Worm (Caenorhabditis elegans) whole organism, L3 larva: ENCODE results near the gene srx-82.

Experiments used
- aly-2 ChIP-seq: fragments of 150-350 bp; optimal IDR thresholded peaks from 2 replicates; lab custom pipeline; 2014; ENCODE audit warnings: missing biosample characterization, missing genetic modification characterization
- egl-27 ChIP-seq: sonication (generic microtip); optimal IDR thresholded peaks from 4 replicates; lab custom pipeline; 2017; ENCODE audit warnings: missing biosample characterization, missing genetic modification reagents, missing genetic modification characterization
- elt-2 ChIP-seq: sonication (generic microtip); optimal IDR thresholded peaks from 2 replicates; lab custom pipeline; 2016; ENCODE audit warnings: missing genetic modification reagents, mild to moderate bottlenecking, missing genetic modification characterization, missing compliant biosample characterization
- fos-1 ChIP-seq: fragments of 150-350 bp; optimal IDR thresholded peaks from 2 replicates; lab custom pipeline; 2014; ENCODE audit warnings: missing biosample characterization, missing genetic modification characterization
- jun-1 ChIP-seq: fragments of 150-350 bp; optimal IDR thresholded peaks from 2 replicates; lab custom pipeline; 2014; ENCODE audit warnings: missing biosample characterization, missing genetic modification reagents, missing genetic modification characterization
- nhr-12 ChIP-seq: fragments of 150-350 bp; optimal IDR thresholded peaks from 2 replicates; lab custom pipeline; 2014; ENCODE audit warnings: missing biosample characterization, missing genetic modification characterization
- nhr-25 ChIP-seq: sonication (generic microtip); optimal IDR thresholded peaks from 2 replicates; lab custom pipeline; 2017; ENCODE audit warnings: missing biosample characterization, missing genetic modification characterization
- pha-4 ChIP-seq: fragments of 150-350 bp; optimal IDR thresholded peaks from 2 replicates; lab custom pipeline; 2014; ENCODE audit warnings: missing biosample characterization, missing genetic modification reagents, missing genetic modification characterization
- sea-2 ChIP-seq: fragments of 150-350 bp; sonication (generic microtip); optimal IDR thresholded peaks from 4 replicates; lab custom pipeline; 2014; ENCODE audit warnings: missing biosample characterization, missing genetic modification reagents, missing genetic modification characterization
- unc-62 ChIP-seq: fragments of 150-350 bp; sonication (generic microtip); optimal IDR thresholded peaks from 4 replicates; lab custom pipeline; 2014; ENCODE audit warnings: missing biosample characterization, missing genetic modification reagents, missing genetic modification characterization
- ztf-11 ChIP-seq: fragments of 150-350 bp; optimal IDR thresholded peaks from 2 replicates; lab custom pipeline; 2014; ENCODE audit warnings: missing biosample characterization, missing genetic modification characterization

- TF ChIP-seq sea-2 (GFP tag; lab: Kevin White, UChicago) (no peak), egl-27 (tag; lab: Kevin White, UChicago) (no peak), nhr-12 (tag; lab: Kevin White, UChicago) (no peak), unc-62 (no peak), elt-2 (tag; lab: Kevin White, UChicago) (no peak), pha-4 (tag; lab: Kevin White, UChicago) (no peak), fos-1 (tag; lab: Kevin White, UChicago) (no peak), aly-2 (tag; lab: Kevin White, UChicago) (no peak), nhr-25 (tag; lab: Kevin White, UChicago) (no peak), ztf-11 (tag; lab: Kevin White, UChicago) (no peak), jun-1 (tag; lab: Kevin White, UChicago) (no peak)
Observed at ce11 chrV:11618173-11618572, 28.6 kb downstream of the srx-82 start, which contains the start of gene glb-15.
